Fruit fly (Drosophila melanogaster) whole organism, pupa: ENCODE measurements around the gene pod1.

Experiments
- CG10348 ChIP-seq: fragments of 200-800 bp; sonication (Bioruptor generic); IDR thresholded peaks from 2 replicates; pipeline ENCODE4 v1.3.6; 2022; ENCODE audit warnings: missing biosample characterization, missing genetic modification characterization
- CG12605 ChIP-seq: fragments of 200-800 bp; sonication (Bioruptor generic); IDR thresholded peaks from 2 replicates; pipeline ENCODE4 v1.3.6; 2022; ENCODE audit warnings: missing biosample characterization, missing genetic modification characterization
- CG13204 ChIP-seq: fragments of 200-800 bp; sonication (Bioruptor generic); optimal IDR thresholded peaks from 2 replicates; lab custom pipeline; 2018; ENCODE audit warnings: missing biosample characterization, mild to moderate bottlenecking, missing genetic modification characterization, moderate library complexity
- CG15710 ChIP-seq: fragments of 200-800 bp; sonication (Bioruptor generic); optimal IDR thresholded peaks from 2 replicates; lab custom pipeline; 2018; ENCODE audit warnings: missing biosample characterization, mild to moderate bottlenecking, missing genetic modification characterization, moderate library complexity
- CG32121 ChIP-seq: fragments of 200-800 bp; sonication (Bioruptor generic); IDR thresholded peaks from 2 replicates; pipeline ENCODE4 v1.3.6; 2022; ENCODE audit warnings: missing biosample characterization, missing genetic modification characterization
- CG34367 ChIP-seq: fragments of 200-800 bp; sonication (Bioruptor generic); optimal IDR thresholded peaks from 2 replicates; lab custom pipeline; 2018; ENCODE audit warnings: missing biosample characterization, mild to moderate bottlenecking, missing genetic modification characterization
- CG9948 ChIP-seq: fragments of 200-800 bp; sonication (Bioruptor generic); optimal IDR thresholded peaks from 2 replicates; lab custom pipeline; 2018; ENCODE audit warnings: missing biosample characterization, mild to moderate bottlenecking, missing genetic modification characterization, moderate library complexity
- D1 ChIP-seq: fragments of 200-800 bp; sonication (Bioruptor generic); optimal IDR thresholded peaks from 2 replicates; lab custom pipeline; 2018; ENCODE audit warnings: missing biosample characterization, mild to moderate bottlenecking, missing genetic modification characterization, moderate library complexity
- EcR ChIP-seq: fragments of 200-800 bp; sonication (Bioruptor generic); optimal IDR thresholded peaks from 3 replicates; lab custom pipeline; 2019; ENCODE audit warnings: missing biosample characterization, missing genetic modification characterization, mild to moderate bottlenecking, moderate library complexity, missing genetic modification reagents
- Pif1B ChIP-seq: fragments of 200-800 bp; sonication (Bioruptor generic); optimal IDR thresholded peaks from 3 replicates; lab custom pipeline; 2016; ENCODE audit warnings: missing biosample characterization, missing genetic modification characterization
- fd96Ca ChIP-seq: fragments of 200-800 bp; sonication (Bioruptor generic); IDR thresholded peaks from 3 replicates; pipeline ENCODE4 v1.3.6; 2022; ENCODE audit warnings: missing biosample characterization, missing genetic modification characterization
- gl ChIP-seq: fragments of 200-800 bp; sonication (Bioruptor generic); optimal IDR thresholded peaks from 2 replicates; lab custom pipeline; 2018; ENCODE audit warnings: missing biosample characterization, mild to moderate bottlenecking, missing genetic modification characterization

DNA sequence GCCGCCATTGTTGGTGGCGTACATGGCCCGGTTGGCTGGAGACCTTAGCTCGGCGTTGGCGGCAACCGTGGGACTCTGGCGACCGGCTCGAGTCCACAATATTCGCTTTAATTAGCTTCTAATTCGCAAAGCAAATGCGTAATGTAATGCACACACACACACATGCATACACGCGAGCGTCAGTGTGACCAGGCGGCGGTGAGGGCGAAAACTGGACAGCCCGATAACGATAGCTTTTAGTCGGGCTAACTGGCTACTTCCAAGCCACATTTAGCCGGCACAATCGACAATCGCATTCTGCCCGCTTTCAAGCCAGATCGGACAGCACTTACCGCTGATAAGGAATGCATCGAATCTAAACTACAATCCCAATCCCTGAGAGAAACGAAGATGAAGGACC, 17.2 kb downstream of the pod1 start, which contains the start of the genes Nf-YC and xit:
- TF ChIP-seq EcR, result no peak
- TF ChIP-seq D1 (tag; lab: Kevin White, UChicago), result no peak
- no peak for TF ChIP-seq CG15710 (tag; lab: Kevin White, UChicago)
- TF ChIP-seq CG34367 (tag; lab: Kevin White, UChicago), result no peak
- peak; percentile 38; the same call in 1 of the 3 replicates for TF ChIP-seq fd96Ca
- no peak for TF ChIP-seq gl (tag; lab: Kevin White, UChicago)
- TF ChIP-seq CG32121 (GFP tag; lab: Robert Waterston, UW), result peak; percentile 16; the same call in 1 of the 2 replicates
- TF ChIP-seq CG10348 (GFP tag; lab: Robert Waterston, UW), result no peak
- TF ChIP-seq CG13204 (GFP tag; lab: Kevin White, UChicago), result no peak
- TF ChIP-seq CG9948 (tag; lab: Kevin White, UChicago), result no peak
- no peak for TF ChIP-seq Pif1B (GFP tag; lab: Kevin White, UChicago)
- TF ChIP-seq CG12605 (GFP tag; lab: Robert Waterston, UW), result no peak
